Fruit fly (Drosophila melanogaster): Measurements from ENCODE around the gene p130CAS.

Gene p130CAS

DNA sequence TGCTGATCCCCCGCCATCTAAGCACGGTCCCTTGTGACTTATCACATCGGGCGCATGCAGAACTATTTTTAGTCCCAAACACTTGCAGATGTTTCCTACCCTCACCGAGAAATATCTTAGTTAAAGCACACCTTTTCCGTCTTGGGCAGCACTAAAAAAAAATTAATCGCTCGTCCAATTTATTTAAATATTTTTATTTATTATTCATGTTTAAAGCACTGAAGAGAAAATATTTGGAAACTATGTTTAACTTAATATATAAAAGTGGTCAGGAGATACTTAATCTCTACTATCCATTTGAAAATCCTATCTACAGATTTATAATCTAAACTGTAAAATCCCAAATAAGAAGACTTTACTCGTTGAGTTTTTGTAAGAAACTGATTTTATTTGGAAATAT, 42.7 kb upstream of the p130CAS start (continued):
- TF ChIP-seq CG13424 (tag; optimal IDR thresholded peaks at IDR 0.05), result peak; percentile 58
- peak; percentile 27 for TF ChIP-seq CG33557 (GFP tag; optimal IDR thresholded peaks at IDR 0.05)
- peak; percentile 33 for TF ChIP-seq twi (tag; optimal IDR thresholded peaks at IDR 0.05)
- TF ChIP-seq gem (tag; optimal IDR thresholded peaks at IDR 0.05), result peak; percentile 83
- no peak for TF ChIP-seq slp2 (GFP tag; optimal IDR thresholded peaks at IDR 0.05)
- no peak for TF ChIP-seq Blimp-1 (GFP tag; optimal IDR thresholded peaks at IDR 0.05)
- peak; percentile 23 for TF ChIP-seq ind (GFP tag; optimal IDR thresholded peaks at IDR 0.05)
- no peak for TF ChIP-seq crc (GFP tag; optimal IDR thresholded peaks at IDR 0.05)
- peak; percentile 62 for TF ChIP-seq CG31441 (GFP tag; IDR thresholded peaks at IDR 0.05)
- TF ChIP-seq CG10654 (GFP tag; optimal IDR thresholded peaks at IDR 0.05), result peak; percentile 4
- TF ChIP-seq chif (GFP tag; optimal IDR thresholded peaks at IDR 0.05), result no peak
- TF ChIP-seq CG10979 (tag; optimal IDR thresholded peaks at IDR 0.05), result peak; percentile 47
- peak; percentile 10 for TF ChIP-seq Meics (GFP tag; optimal IDR thresholded peaks at IDR 0.05)
- TF ChIP-seq CG30431 (GFP tag; optimal IDR thresholded peaks at IDR 0.05), result no peak
- peak in 1 of 2 experiments; percentile 80 for TF ChIP-seq bsh (GFP tag; optimal IDR thresholded peaks at IDR 0.05)
- TF ChIP-seq dmrt11E (tag; optimal IDR thresholded peaks at IDR 0.05), result peak; percentile 70
- peak; percentile 33 for TF ChIP-seq Oli (tag; optimal IDR thresholded peaks at IDR 0.05)
- TF ChIP-seq zfh2 (GFP tag; optimal IDR thresholded peaks at IDR 0.05), result no peak
- TF ChIP-seq CG8924 (tag; optimal IDR thresholded peaks at IDR 0.05), result peak; percentile 49
- TF ChIP-seq CG10267 (tag; optimal IDR thresholded peaks at IDR 0.05), result peak; percentile 48
- peak; percentile 6 for TF ChIP-seq CG7556 (GFP tag; optimal IDR thresholded peaks at IDR 0.05)
- TF ChIP-seq CG4820 (GFP tag; optimal IDR thresholded peaks at IDR 0.05), result peak; percentile 9
- no peak for TF ChIP-seq stc (GFP tag; IDR thresholded peaks at IDR 0.05)
- 0 out of 2 replicates have a peak, but pooled peaks have one; percentile 2 for TF ChIP-seq H2.0 (GFP tag; IDR thresholded peaks at IDR 0.05)
- no peak for TF ChIP-seq pan (optimal IDR thresholded peaks at IDR 0.05)
- peak in 1 of 2 experiments; percentile 23 for TF ChIP-seq pan (GFP tag; optimal IDR thresholded peaks at IDR 0.05 in 1 of 2, IDR thresholded peaks at IDR 0.05 in 1 of 2)
- no peak for TF ChIP-seq CG1603 (tag; optimal IDR thresholded peaks at IDR 0.05)
- TF ChIP-seq gsb-n (tag; optimal IDR thresholded peaks at IDR 0.05), result peak; percentile 39
- TF ChIP-seq Doc3 (GFP tag; IDR thresholded peaks at IDR 0.05; ENCODE audit: partially characterized antibody), result no peak
- TF ChIP-seq CG7357 (GFP tag; IDR thresholded peaks at IDR 0.05), result no peak
- peak; percentile 38 for TF ChIP-seq CG9727 (GFP tag; optimal IDR thresholded peaks at IDR 0.05)
- peak; percentile 62 for TF ChIP-seq Ssrp (tag; optimal IDR thresholded peaks at IDR 0.05)
- peak; percentile 59 for TF ChIP-seq PHDP (tag; optimal IDR thresholded peaks at IDR 0.05)
- peak; percentile 30 for TF ChIP-seq gcm (GFP tag; optimal IDR thresholded peaks at IDR 0.05)
- TF ChIP-seq CG1602 (GFP tag; optimal IDR thresholded peaks at IDR 0.05), result peak; percentile 3
- peak; percentile 7 for TF ChIP-seq zf30C (GFP tag; optimal IDR thresholded peaks at IDR 0.05)
- TF ChIP-seq CG17829 (tag; optimal IDR thresholded peaks at IDR 0.05), result peak; percentile 62
- no peak for TF ChIP-seq Dll (GFP tag; IDR thresholded peaks at IDR 0.05; ENCODE audit: partially characterized antibody)
- TF ChIP-seq ssp (GFP tag; IDR thresholded peaks at IDR 0.05), result peak; percentile 27; the same call in 1 of the 2 replicates
- TF ChIP-seq CG3407 (GFP tag; optimal IDR thresholded peaks at IDR 0.05), result peak; percentile 4
- peak; percentile 35; the same call in 1 of the 2 replicates for TF ChIP-seq Ptx1 (GFP tag; IDR thresholded peaks at IDR 0.05)
- no peak for TF ChIP-seq Spps (tag; optimal IDR thresholded peaks at IDR 0.05)
- TF ChIP-seq croc (GFP tag; conservative IDR thresholded peaks at IDR 0.05), result peak; percentile 19; the same call in 1 of the 3 replicates
- no peak for TF ChIP-seq schlank (tag; optimal IDR thresholded peaks at IDR 0.05)

All from whole organism, embryonic.